Worm (Caenorhabditis elegans) whole organism, L4 larva: ENCODE measurements around the gene Y62H9A.11.
A peak's percentile ranks its signal among the peaks of the same experiment; 100 is the strongest.

ENCODE experiments used
- D1046.2 ChIP-seq: fragments of 200-800 bp; sonication (Bioruptor generic); IDR thresholded peaks from 2 replicates; pipeline ENCODE4 v1.3.6; 2022; ENCODE audit warnings: missing genetic modification characterization, missing compliant biosample characterization
- R02D3.7 ChIP-seq: fragments of 150-350 bp; sonication (generic microtip); optimal IDR thresholded peaks from 3 replicates; lab custom pipeline; 2014; ENCODE audit warnings: missing biosample characterization, missing genetic modification characterization
- T26A8.4 ChIP-seq: fragments of 200-800 bp; sonication (Bioruptor generic); IDR thresholded peaks from 2 replicates; pipeline ENCODE4 v1.3.6; 2022; ENCODE audit warnings: missing genetic modification characterization, missing compliant biosample characterization
- Y48G9A.11 ChIP-seq: fragments of 200-800 bp; sonication (Bioruptor generic); IDR thresholded peaks from 2 replicates; pipeline ENCODE4 v1.3.6; 2022; ENCODE audit warnings: missing genetic modification reagents, missing genetic modification characterization, missing compliant biosample characterization
- ZK546.5 ChIP-seq, 2 experiments: sonication (generic microtip); optimal IDR thresholded peaks; 2 replicates each; lab custom pipeline; 2017; ENCODE audit warnings: missing biosample characterization in 2 of 2, missing genetic modification characterization in 2 of 2
- attf-4 ChIP-seq: sonication (generic microtip); optimal IDR thresholded peaks from 3 replicates; lab custom pipeline; 2017; ENCODE audit warnings: missing biosample characterization, missing genetic modification characterization
- ceh-32 ChIP-seq: sonication (generic microtip); optimal IDR thresholded peaks from 2 replicates; lab custom pipeline; 2016; ENCODE audit warnings: mild to moderate bottlenecking, missing genetic modification characterization, missing compliant biosample characterization; ENCODE audit not compliant: poor library complexity
- ceh-44 ChIP-seq: fragments of 200-800 bp; sonication (Bioruptor generic); IDR thresholded peaks from 2 replicates; pipeline ENCODE4 v1.3.6; 2022; ENCODE audit warnings: missing genetic modification reagents, missing genetic modification characterization, missing compliant biosample characterization
- dmd-6 ChIP-seq: fragments of 200-800 bp; sonication (Bioruptor generic); IDR thresholded peaks from 2 replicates; pipeline ENCODE4 v1.3.6; 2022; ENCODE audit warnings: missing genetic modification reagents, missing genetic modification characterization, missing compliant biosample characterization
- dmd-8 ChIP-seq: fragments of 200-800 bp; sonication (Bioruptor generic); IDR thresholded peaks from 2 replicates; pipeline ENCODE4 v1.3.6; 2022; ENCODE audit warnings: missing genetic modification characterization, missing compliant biosample characterization
- dmd-9 ChIP-seq: fragments of 200-800 bp; sonication (Bioruptor generic); IDR thresholded peaks from 2 replicates; pipeline ENCODE4 v1.3.6; 2022; ENCODE audit warnings: missing genetic modification reagents, missing genetic modification characterization, missing compliant biosample characterization
- jun-1 ChIP-seq: fragments of 150-350 bp; optimal IDR thresholded peaks from 2 replicates; lab custom pipeline; 2014; ENCODE audit warnings: missing biosample characterization, missing genetic modification reagents, missing genetic modification characterization
- lin-13 ChIP-seq: fragments of 150-350 bp; optimal IDR thresholded peaks from 2 replicates; lab custom pipeline; 2014; ENCODE audit warnings: missing biosample characterization, missing genetic modification reagents, missing genetic modification characterization
- lin-29 ChIP-seq: fragments of 200-800 bp; sonication (Bioruptor generic); IDR thresholded peaks from 2 replicates; pipeline ENCODE4 v1.3.6; 2022; ENCODE audit warnings: missing genetic modification reagents, missing genetic modification characterization, missing compliant biosample characterization
- lin-39 ChIP-seq: fragments of 150-350 bp; optimal IDR thresholded peaks from 2 replicates; lab custom pipeline; 2014; ENCODE audit warnings: missing biosample characterization, missing genetic modification reagents, missing genetic modification characterization
- lir-3 ChIP-seq: sonication (generic microtip); optimal IDR thresholded peaks from 2 replicates; lab custom pipeline; 2016; ENCODE audit warnings: mild to moderate bottlenecking, missing genetic modification characterization, missing compliant biosample characterization
- madf-9 ChIP-seq: fragments of 200-800 bp; sonication (Bioruptor generic); conservative IDR thresholded peaks from 2 replicates; pipeline ENCODE4 v1.3.6; 2022; ENCODE audit warnings: missing genetic modification reagents, missing genetic modification characterization, missing compliant biosample characterization
- mes-2 ChIP-seq: sonication (generic microtip); optimal IDR thresholded peaks from 2 replicates; lab custom pipeline; 2016; ENCODE audit warnings: missing genotype, mild to moderate bottlenecking, missing genetic modification characterization, missing compliant biosample characterization; ENCODE audit not compliant: poor library complexity, severe bottlenecking
- nhr-102 ChIP-seq: sonication (generic microtip); optimal IDR thresholded peaks from 2 replicates; lab custom pipeline; 2016; ENCODE audit warnings: mild to moderate bottlenecking, missing genetic modification characterization, moderate library complexity, missing compliant biosample characterization
- nhr-11 ChIP-seq: fragments of 150-350 bp; optimal IDR thresholded peaks from 2 replicates; lab custom pipeline; 2014; ENCODE audit warnings: missing biosample characterization, missing genetic modification characterization
- nhr-25 ChIP-seq: sonication (generic microtip); optimal IDR thresholded peaks from 2 replicates; lab custom pipeline; 2017; ENCODE audit warnings: missing genetic modification characterization, mild to moderate bottlenecking, missing compliant biosample characterization, antibody characterized with exemption, moderate library complexity, borderline replicate concordance; ENCODE audit not compliant: insufficient read depth
- nhr-28 ChIP-seq: fragments of 150-350 bp; optimal IDR thresholded peaks from 2 replicates; lab custom pipeline; 2014; ENCODE audit warnings: missing biosample characterization, missing genetic modification characterization
- nhr-6 ChIP-seq: fragments of 150-350 bp; optimal IDR thresholded peaks from 2 replicates; lab custom pipeline; 2014; ENCODE audit warnings: missing biosample characterization, missing genetic modification characterization
- php-3 ChIP-seq: fragments of 200-800 bp; sonication (Bioruptor generic); IDR thresholded peaks from 2 replicates; pipeline ENCODE4 v1.3.6; 2022; ENCODE audit warnings: missing genetic modification reagents, missing genetic modification characterization, missing compliant biosample characterization
- rbr-2 ChIP-seq: sonication (generic microtip); optimal IDR thresholded peaks from 2 replicates; lab custom pipeline; 2016; ENCODE audit warnings: missing genotype, missing genetic modification characterization, missing compliant biosample characterization
- snpc-4 ChIP-seq: fragments of 150-350 bp; optimal IDR thresholded peaks from 2 replicates; lab custom pipeline; 2014; ENCODE audit warnings: missing biosample characterization, missing genetic modification characterization
- spr-3 ChIP-seq: fragments of 200-800 bp; sonication (Bioruptor generic); optimal IDR thresholded peaks from 2 replicates; lab custom pipeline; 2018; ENCODE audit warnings: mild to moderate bottlenecking, missing genetic modification characterization, missing compliant biosample characterization
- tag-97 ChIP-seq: fragments of 200-800 bp; sonication (Bioruptor generic); IDR thresholded peaks from 2 replicates; pipeline ENCODE4 v1.3.6; 2022; ENCODE audit warnings: missing genetic modification characterization, missing compliant biosample characterization
- tra-1 ChIP-seq: fragments of 200-800 bp; sonication (Bioruptor generic); IDR thresholded peaks from 2 replicates; pipeline ENCODE4 v1.3.6; 2022; ENCODE audit warnings: missing genetic modification reagents, missing genetic modification characterization, missing compliant biosample characterization
- unc-62 ChIP-seq, 3 experiments: fragments of 150-350 bp in 1 of 3; sonication (generic microtip); optimal IDR thresholded peaks in 2 of 3; peaks in 1 of 3; 1 replicate in 1 of 3; 2 replicates in 2 of 3; lab custom pipeline; 2014 to 2017; ENCODE audit warnings: missing biosample characterization in 3 of 3, missing genetic modification characterization in 3 of 3, missing genetic modification reagents in 3 of 3, missing genotype in 1 of 3
- vab-7 ChIP-seq: fragments of 200-800 bp; sonication (Bioruptor generic); IDR thresholded peaks from 2 replicates; pipeline ENCODE4 v1.3.6; 2022; ENCODE audit warnings: missing genetic modification reagents, missing genetic modification characterization, missing compliant biosample characterization

The Y62H9A.11 gene

ce11 chrX:11865083-11865482 lies 42.1 kb downstream of the Y62H9A.11 start, which contains the start of gene F54F7.6:
Gene F54F7.6, plus strand, starts transcription at chrX:11865383.
- TF ChIP-seq T26A8.4 (GFP tag; lab: Robert Waterston, UW): no peak
- TF ChIP-seq snpc-4 (tag; lab: Kevin White, UChicago): no peak
- TF ChIP-seq ZK546.5 (tag; optimal IDR thresholded peaks at IDR 0.05; lab: Kevin White, UChicago): no peak
- TF ChIP-seq nhr-28 (tag; lab: Kevin White, UChicago): no peak
- no peak for TF ChIP-seq D1046.2 (GFP tag; lab: Robert Waterston, UW)
- TF ChIP-seq unc-62 (GFP tag; optimal IDR thresholded peaks at IDR 0.05 in 1 of 2; lab: Kevin White, UChicago): peak in 1 of 2 experiments; percentile 69
- TF ChIP-seq unc-62 (tag; optimal IDR thresholded peaks at IDR 0.05; lab: Kevin White, UChicago): no peak
- TF ChIP-seq, all 104 proteins: peak for 1

ce11 chrX:11863307-11863706 lies 43.9 kb downstream of the Y62H9A.11 start, which contains the start of gene F54F7.10:
Gene F54F7.10, plus strand, starts transcription at chrX:11863607.
- TF ChIP-seq lin-29 (GFP tag; lab: Robert Waterston, UW) (no peak), attf-4 (no peak), dmd-9 (no peak), rbr-2 (tag; lab: Kevin White, UChicago) (no peak)
- TF ChIP-seq, all 104 proteins: peak for 0

ce11 chrX:11857178-11857577 lies 50.0 kb downstream of the Y62H9A.11 start, which contains the start of gene mes-1:
Gene mes-1, plus strand, starts transcription at chrX:11857478.
- TF ChIP-seq tra-1 (GFP tag; lab: Robert Waterston, UW): no peak
- no peak for TF ChIP-seq madf-9 (GFP tag; lab: Robert Waterston, UW)
- TF ChIP-seq dmd-6: no peak
- no peak for TF ChIP-seq nhr-6 (tag; lab: Kevin White, UChicago)
- TF ChIP-seq vab-7 (GFP tag; lab: Robert Waterston, UW): no peak
- TF ChIP-seq dmd-8 (GFP tag; lab: Robert Waterston, UW): no peak
- TF ChIP-seq mes-2 (tag; lab: Kevin White, UChicago): no peak
- TF ChIP-seq D1046.2 (GFP tag; lab: Robert Waterston, UW): no peak
- no peak for TF ChIP-seq lir-3 (tag; lab: Kevin White, UChicago)
- no peak for TF ChIP-seq spr-3 (GFP tag; lab: Kevin White, UChicago)
- TF ChIP-seq nhr-102 (tag; lab: Kevin White, UChicago): no peak

- TF ChIP-seq Y48G9A.11 (GFP tag; lab: Robert Waterston, UW) (no peak), unc-62 (GFP tag; optimal IDR thresholded peaks at IDR 0.05 in 1 of 2; lab: Kevin White, UChicago) (peak in 1 of 2 experiments; percentile 90), unc-62 (tag; optimal IDR thresholded peaks at IDR 0.05; lab: Kevin White, UChicago) (no peak)
These were observed 50.9 kb downstream of the Y62H9A.11 start for ce11 chrX:11856214-11856613.

- TF ChIP-seq lin-39 (tag; lab: Kevin White, UChicago) (no peak), nhr-25 (tag; lab: Kevin White, UChicago) (no peak), nhr-11 (tag; lab: Kevin White, UChicago) (no peak), vab-7 (GFP tag; lab: Robert Waterston, UW) (no peak), ceh-44 (no peak), jun-1 (tag; lab: Kevin White, UChicago) (no peak), tag-97 (GFP tag; lab: Robert Waterston, UW) (no peak), lin-13 (GFP tag; lab: Kevin White, UChicago) (no peak), R02D3.7 (tag; lab: Kevin White, UChicago) (no peak), ceh-32 (tag; lab: Kevin White, UChicago) (no peak), php-3 (GFP tag; lab: Robert Waterston, UW) (no peak)
These were observed 52.3 kb downstream of the Y62H9A.11 start, which contains the start of gene F54F7.8 for ce11 chrX:11854903-11855302. Gene F54F7.8, minus strand, starts transcription at chrX:11855003.
